Worm (Caenorhabditis elegans): Measurements from ENCODE around the gene F25H9.2.
A peak's percentile ranks its signal among the peaks of the same experiment; 100 is the strongest.

Gene F25H9.2

DNA sequence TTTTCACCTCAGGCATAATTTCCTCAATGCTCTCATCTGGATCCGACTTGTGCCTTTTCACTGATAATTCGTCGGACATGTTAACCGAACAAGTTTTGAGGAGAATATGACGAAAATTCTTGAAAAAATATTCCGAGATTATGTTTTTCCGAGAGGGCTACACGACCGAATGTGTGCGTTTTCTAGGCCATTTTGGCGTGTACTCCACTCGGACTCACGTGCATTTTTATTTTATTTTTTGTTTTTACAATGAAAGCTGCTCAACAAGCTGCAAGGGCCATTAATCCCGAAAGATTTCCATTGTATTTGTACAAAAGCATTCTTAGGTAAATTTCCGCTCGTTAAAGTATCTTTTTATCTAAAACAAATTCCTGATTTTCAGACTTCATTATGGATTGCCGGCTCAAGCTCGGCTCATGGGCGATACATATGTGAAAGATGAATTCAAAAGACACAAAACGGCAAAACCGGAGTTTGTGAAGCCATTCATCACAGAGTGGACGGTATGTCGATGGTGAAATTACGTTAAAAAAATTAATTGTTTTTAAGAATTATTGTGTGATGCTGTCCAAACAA is 10.4 kb downstream of the F25H9.2 start, which contains the start of the genes F25H9.6 and F25H9.7 (continued):
- TF ChIP-seq Y56A3A.18 (GFP tag; IDR thresholded peaks at IDR 0.05) = 0 out of 2 replicates have a peak, but pooled peaks have one; percentile 57
- TF ChIP-seq nhr-80 (tag; optimal IDR thresholded peaks at IDR 0.05) = no peak
- no peak for TF ChIP-seq F55B11.4 (tag; optimal IDR thresholded peaks at IDR 0.05; ENCODE audit: borderline replicate concordance, insufficient read depth)
- TF ChIP-seq hmg-1.2 (GFP tag; IDR thresholded peaks at IDR 0.05) = 0 out of 2 replicates have a peak, but pooled peaks have one; percentile 29
- peak; percentile 95 for TF ChIP-seq ceh-27 (GFP tag; optimal IDR thresholded peaks at IDR 0.05)
- TF ChIP-seq snpc-4 (GFP tag; optimal IDR thresholded peaks at IDR 0.05) = no peak
- peak in 1 of 4 experiments; percentile 54 for TF ChIP-seq snpc-4 (tag; optimal IDR thresholded peaks at IDR 0.05)
- TF ChIP-seq fkh-3 (tag; optimal IDR thresholded peaks at IDR 0.05) = no peak
- TF ChIP-seq zfh-2 (GFP tag; conservative IDR thresholded peaks at IDR 0.05) = no peak
- peak; percentile 83 for TF ChIP-seq chd-7 (tag; optimal IDR thresholded peaks at IDR 0.05)
- TF ChIP-seq F37B4.10 (GFP tag; IDR thresholded peaks at IDR 0.05) = no peak
- no peak for TF ChIP-seq ets-4 (GFP tag; optimal IDR thresholded peaks at IDR 0.05)
- peak; percentile 66 for TF ChIP-seq attf-6 (GFP tag; IDR thresholded peaks at IDR 0.05)
- TF ChIP-seq lin-35 (GFP tag; optimal IDR thresholded peaks at IDR 0.05) = peak in 1 of 3 experiments; percentile 64
- peak; percentile 81 for TF ChIP-seq nfyb-1 (GFP tag; IDR thresholded peaks at IDR 0.05)
- TF ChIP-seq sea-2 (GFP tag; IDR thresholded peaks at IDR 0.05) = peak; percentile 47; the same call in 1 of the 2 replicates
- peak; percentile 12 for TF ChIP-seq ztf-18 (tag; optimal IDR thresholded peaks at IDR 0.05)
- TF ChIP-seq nhr-27 (tag; optimal IDR thresholded peaks at IDR 0.05) = peak; percentile 46
- TF ChIP-seq attf-5 (GFP tag; optimal IDR thresholded peaks at IDR 0.05) = no peak
- TF ChIP-seq ztf-26 (tag; optimal IDR thresholded peaks at IDR 0.05) = no peak
- peak; percentile 79 for TF ChIP-seq K11D2.4 (GFP tag; IDR thresholded peaks at IDR 0.05)
- TF ChIP-seq F52B5.7 (tag; optimal IDR thresholded peaks at IDR 0.05) = no peak
- TF ChIP-seq akir-1 (GFP tag; optimal IDR thresholded peaks at IDR 0.05) = peak; percentile 91
- TF ChIP-seq ztf-6 (GFP tag; IDR thresholded peaks at IDR 0.05) = no peak
- no peak for TF ChIP-seq nfya-2 (GFP tag; IDR thresholded peaks at IDR 0.05)
- no peak for TF ChIP-seq T26A5.8 (tag; optimal IDR thresholded peaks at IDR 0.05)
- TF ChIP-seq snpc-1.1 (tag; optimal IDR thresholded peaks at IDR 0.05; ENCODE audit: insufficient read depth) = no peak
- 0 out of 2 replicates have a peak, but pooled peaks have one; percentile 7 for TF ChIP-seq egl-18 (GFP tag; IDR thresholded peaks at IDR 0.05)
- TF ChIP-seq ceh-100 (GFP tag; IDR thresholded peaks at IDR 0.05) = peak; percentile 79
- peak; percentile 70; the same call in 1 of the 2 replicates for TF ChIP-seq pbrm-1 (GFP tag; IDR thresholded peaks at IDR 0.05)
- TF ChIP-seq dox-1 (GFP tag; IDR thresholded peaks at IDR 0.05) = peak; percentile 88; the same call in 1 of the 2 replicates
- TF ChIP-seq repo-1 (tag; optimal IDR thresholded peaks at IDR 0.05) = peak; percentile 58
- TF ChIP-seq lag-1 (GFP tag; IDR thresholded peaks at IDR 0.05) = no peak
- no peak for TF ChIP-seq pha-4 (tag; optimal IDR thresholded peaks at IDR 0.05)
- TF ChIP-seq ztf-22 (GFP tag; optimal IDR thresholded peaks at IDR 0.05) = peak; percentile 39
- TF ChIP-seq tlf-1 (GFP tag; optimal IDR thresholded peaks at IDR 0.05) = peak; percentile 70
- TF ChIP-seq F10E7.11 (tag; optimal IDR thresholded peaks at IDR 0.05) = peak; percentile 22
- TF ChIP-seq egl-44 (GFP tag; IDR thresholded peaks at IDR 0.05) = peak; percentile 53; the same call in 1 of the 2 replicates
- TF ChIP-seq D2030.7 (GFP tag; IDR thresholded peaks at IDR 0.05) = peak; percentile 77
- peak; percentile 60; the same call in 1 of the 2 replicates for TF ChIP-seq hsf-1 (GFP tag; IDR thresholded peaks at IDR 0.05)
- TF ChIP-seq F57A8.1 (GFP tag; optimal IDR thresholded peaks at IDR 0.05) = no peak
- no peak for TF ChIP-seq F49E8.2 (tag; optimal IDR thresholded peaks at IDR 0.05; ENCODE audit: insufficient read depth)
- TF ChIP-seq Y53G8AR.9 (GFP tag; conservative IDR thresholded peaks at IDR 0.05) = no peak
- no peak for TF ChIP-seq cebp-2 (GFP tag; IDR thresholded peaks at IDR 0.05)
- peak; percentile 77 for TF ChIP-seq let-526 (GFP tag; IDR thresholded peaks at IDR 0.05)
- TF ChIP-seq let-607 (tag; optimal IDR thresholded peaks at IDR 0.05) = peak in 1 of 2 experiments; percentile 71
- TF ChIP-seq hlh-12 (tag; optimal IDR thresholded peaks at IDR 0.05) = no peak
- TF ChIP-seq dpl-1 (GFP tag; optimal IDR thresholded peaks at IDR 0.05) = no peak

Data from whole organism, young adult.